Fruit fly (Drosophila melanogaster) whole organism, embryonic: ENCODE measurements around the gene tank.

Experiments used
- Ada2b ChIP-seq: fragments of 200-800 bp; sonication (Bioruptor generic); IDR thresholded peaks from 2 replicates; pipeline ENCODE4 v1.3.6; 2022; ENCODE audit warnings: missing biosample characterization, missing genetic modification characterization
- Asciz ChIP-seq: fragments of 200-800 bp; sonication (Bioruptor generic); optimal IDR thresholded peaks from 2 replicates; lab custom pipeline; 2017; ENCODE audit warnings: missing biosample characterization, mild to moderate bottlenecking, missing genetic modification characterization, missing genetic modification reagents
- B-H2 ChIP-seq: fragments of 200-800 bp; sonication (Bioruptor generic); optimal IDR thresholded peaks from 2 replicates; lab custom pipeline; 2018; ENCODE audit warnings: missing biosample characterization, mild to moderate bottlenecking, missing genetic modification characterization
- CG10543 ChIP-seq: fragments of 200-800 bp; sonication (Bioruptor generic); optimal IDR thresholded peaks from 3 replicates; lab custom pipeline; 2017; ENCODE audit warnings: missing biosample characterization, mild to moderate bottlenecking, missing genetic modification characterization, moderate library complexity
- CG10654 ChIP-seq: fragments of 200-800 bp; sonication (Bioruptor generic); optimal IDR thresholded peaks from 2 replicates; lab custom pipeline; 2016; ENCODE audit warnings: missing biosample characterization, missing genetic modification characterization
- CG11093 ChIP-seq: fragments of 200-800 bp; sonication (Bioruptor generic); IDR thresholded peaks from 3 replicates; pipeline ENCODE4 v1.3.6; 2022; ENCODE audit warnings: missing biosample characterization, missing genetic modification characterization
- CG11247 ChIP-seq: fragments of 200-800 bp; sonication (Bioruptor generic); IDR thresholded peaks from 2 replicates; pipeline ENCODE4 v1.3.6; 2022; ENCODE audit warnings: missing biosample characterization, missing genetic modification characterization
- CG13424 ChIP-seq: fragments of 200-800 bp; sonication (Bioruptor generic); optimal IDR thresholded peaks from 2 replicates; lab custom pipeline; 2019; ENCODE audit warnings: missing biosample characterization, mild to moderate bottlenecking, missing genetic modification characterization, moderate library complexity
- CG13624 ChIP-seq: fragments of 200-800 bp; sonication (Bioruptor generic); optimal IDR thresholded peaks from 2 replicates; lab custom pipeline; 2016; ENCODE audit warnings: missing biosample characterization, missing genetic modification characterization
- CG14710 ChIP-seq: fragments of 200-800 bp; sonication (Bioruptor generic); optimal IDR thresholded peaks from 3 replicates; lab custom pipeline; 2019; ENCODE audit warnings: missing biosample characterization, mild to moderate bottlenecking, missing genetic modification characterization, moderate library complexity
- CG1529 ChIP-seq: fragments of 200-800 bp; sonication (Bioruptor generic); optimal IDR thresholded peaks from 3 replicates; lab custom pipeline; 2018; ENCODE audit warnings: missing biosample characterization, missing genetic modification characterization
- CG16815 ChIP-seq: fragments of 200-800 bp; sonication (Bioruptor generic); optimal IDR thresholded peaks from 3 replicates; lab custom pipeline; 2017; ENCODE audit warnings: missing biosample characterization, mild to moderate bottlenecking, missing genetic modification characterization
- CG17385 ChIP-seq: fragments of 200-800 bp; sonication (Bioruptor generic); optimal IDR thresholded peaks from 3 replicates; lab custom pipeline; 2018; ENCODE audit warnings: missing biosample characterization, mild to moderate bottlenecking, missing genetic modification characterization
- CG1792 ChIP-seq: fragments of 200-800 bp; sonication (Bioruptor generic); optimal IDR thresholded peaks from 2 replicates; lab custom pipeline; 2016; ENCODE audit warnings: missing biosample characterization, missing genetic modification characterization
- CG18619 ChIP-seq: fragments of 200-800 bp; sonication (Bioruptor generic); optimal IDR thresholded peaks from 3 replicates; lab custom pipeline; 2017; ENCODE audit warnings: missing biosample characterization, mild to moderate bottlenecking, missing genetic modification characterization
- CG2712 ChIP-seq: fragments of 200-800 bp; optimal IDR thresholded peaks from 3 replicates; lab custom pipeline; 2019; ENCODE audit warnings: missing biosample characterization, mild to moderate bottlenecking, missing genetic modification characterization, moderate library complexity
- CG3163 ChIP-seq: fragments of 200-800 bp; sonication (Bioruptor generic); optimal IDR thresholded peaks from 3 replicates; lab custom pipeline; 2016; ENCODE audit warnings: missing biosample characterization, missing genetic modification characterization
- CG32772 ChIP-seq: fragments of 200-800 bp; sonication (Bioruptor generic); IDR thresholded peaks from 2 replicates; pipeline ENCODE4 v1.3.6; 2022; ENCODE audit warnings: missing biosample characterization, missing genetic modification characterization
- CG34422 ChIP-seq: fragments of 200-800 bp; sonication (Bioruptor generic); IDR thresholded peaks from 3 replicates; pipeline ENCODE4 v1.3.6; 2022; ENCODE audit warnings: missing biosample characterization, missing genetic modification characterization
- CG6689 ChIP-seq: fragments of 200-800 bp; sonication (Bioruptor generic); IDR thresholded peaks from 2 replicates; pipeline ENCODE4 v1.3.6; 2022; ENCODE audit warnings: missing biosample characterization, missing genetic modification characterization
- CG7357 ChIP-seq: fragments of 200-800 bp; sonication (Bioruptor generic); IDR thresholded peaks from 3 replicates; pipeline ENCODE4 v1.3.6; 2022; ENCODE audit warnings: missing biosample characterization, missing genetic modification characterization
- CG7556 ChIP-seq: fragments of 200-800 bp; sonication (Bioruptor generic); optimal IDR thresholded peaks from 2 replicates; lab custom pipeline; 2017; ENCODE audit warnings: missing biosample characterization, mild to moderate bottlenecking, missing genetic modification characterization
- CG8359 ChIP-seq: fragments of 200-800 bp; sonication (Bioruptor generic); optimal IDR thresholded peaks from 2 replicates; lab custom pipeline; 2017; ENCODE audit warnings: missing biosample characterization, mild to moderate bottlenecking, missing genetic modification characterization, borderline replicate concordance
- D19B ChIP-seq: fragments of 200-800 bp; sonication (Bioruptor generic); optimal IDR thresholded peaks from 2 replicates; lab custom pipeline; 2017; ENCODE audit warnings: missing biosample characterization, mild to moderate bottlenecking, missing genetic modification characterization
- Doc2 ChIP-seq: fragments of 200-800 bp; sonication (Bioruptor generic); IDR thresholded peaks from 2 replicates; pipeline ENCODE4 v1.3.6; 2022; ENCODE audit warnings: missing biosample characterization, missing genetic modification characterization
- Fer2 ChIP-seq: fragments of 200-800 bp; sonication (Bioruptor generic); optimal IDR thresholded peaks from 2 replicates; lab custom pipeline; 2018; ENCODE audit warnings: missing biosample characterization, mild to moderate bottlenecking, missing genetic modification characterization, moderate library complexity
- HHEX ChIP-seq: fragments of 200-800 bp; sonication (Bioruptor generic); optimal IDR thresholded peaks from 3 replicates; lab custom pipeline; 2017; ENCODE audit warnings: missing biosample characterization, mild to moderate bottlenecking, missing genetic modification characterization, missing genetic modification reagents
- HLH3B ChIP-seq: fragments of 200-800 bp; sonication (Bioruptor generic); IDR thresholded peaks from 2 replicates; pipeline ENCODE4 v1.3.6; 2022; ENCODE audit warnings: missing biosample characterization, missing genetic modification characterization
- Hand ChIP-seq: fragments of 200-800 bp; sonication (Bioruptor generic); optimal IDR thresholded peaks from 2 replicates; lab custom pipeline; 2017; ENCODE audit warnings: mild to moderate bottlenecking, missing biosample characterization, missing genetic modification reagents, missing genetic modification characterization
- MTF-1 ChIP-seq: fragments of 200-800 bp; sonication (Bioruptor generic); optimal IDR thresholded peaks from 2 replicates; lab custom pipeline; 2018; ENCODE audit warnings: missing biosample characterization, mild to moderate bottlenecking, missing genetic modification characterization, borderline replicate concordance
- Med ChIP-seq: fragments of 200-800 bp; sonication (Bioruptor generic); peaks from one replicate; lab custom pipeline; 2016; ENCODE audit warnings: missing biosample characterization, missing genetic modification characterization, mild to moderate bottlenecking, inconsistent platforms, moderate library complexity
- Nf-YA ChIP-seq: fragments of 200-800 bp; sonication (Bioruptor generic); IDR thresholded peaks from 2 replicates; pipeline ENCODE4 v1.3.6; 2022; ENCODE audit warnings: missing biosample characterization, missing genetic modification characterization
- Optix ChIP-seq: fragments of 200-800 bp; sonication (Bioruptor generic); IDR thresholded peaks from 3 replicates; pipeline ENCODE4 v1.3.6; 2022; ENCODE audit warnings: missing biosample characterization, missing genetic modification characterization
- Pdp1 ChIP-seq, 2 experiments: fragments of 200-800 bp; sonication (Bioruptor generic); optimal IDR thresholded peaks; 3 replicates each; lab custom pipeline; 2016; ENCODE audit warnings: missing biosample characterization in 2 of 2, missing genetic modification characterization in 2 of 2, mild to moderate bottlenecking in 1 of 2, moderate library complexity in 1 of 2
- Scr ChIP-seq: fragments of 200-800 bp; sonication (Bioruptor generic); IDR thresholded peaks from 2 replicates; pipeline ENCODE4 v1.3.6; 2022; ENCODE audit warnings: missing biosample characterization, missing genetic modification characterization; ENCODE audit not compliant: partially characterized antibody
- Sox102F ChIP-seq: fragments of 200-800 bp; sonication (Bioruptor generic); optimal IDR thresholded peaks from 2 replicates; lab custom pipeline; 2018; ENCODE audit warnings: missing biosample characterization, mild to moderate bottlenecking, missing genetic modification characterization, moderate library complexity
- Usf ChIP-seq: fragments of 200-800 bp; sonication (Bioruptor generic); optimal IDR thresholded peaks from 2 replicates; lab custom pipeline; 2017; ENCODE audit warnings: missing genotype, missing biosample characterization, missing genetic modification characterization
- ab ChIP-seq: fragments of 200-800 bp; sonication (Bioruptor generic); optimal IDR thresholded peaks from 2 replicates; lab custom pipeline; 2016; ENCODE audit warnings: missing biosample characterization, missing genetic modification characterization
- btn ChIP-seq: fragments of 200-800 bp; sonication (Bioruptor generic); optimal IDR thresholded peaks from 2 replicates; lab custom pipeline; 2016; ENCODE audit warnings: missing biosample characterization, missing genetic modification characterization
- cad ChIP-seq: fragments of >200 bp; optimal IDR thresholded peaks from 2 replicates; lab custom pipeline; 2017; ENCODE audit warnings: missing biosample characterization, missing genetic modification characterization
- crol ChIP-seq: fragments of 200-800 bp; sonication (Bioruptor generic); IDR thresholded peaks from 2 replicates; pipeline ENCODE4 v1.3.6; 2022; ENCODE audit warnings: missing biosample characterization, missing genetic modification characterization
- da ChIP-seq: fragments of 200-800 bp; sonication (Bioruptor generic); optimal IDR thresholded peaks from 2 replicates; lab custom pipeline; 2016; ENCODE audit warnings: missing biosample characterization, missing genetic modification characterization
- disco-r ChIP-seq: fragments of 200-800 bp; sonication (Bioruptor generic); optimal IDR thresholded peaks from 2 replicates; lab custom pipeline; 2016; ENCODE audit warnings: missing biosample characterization, missing genetic modification characterization
- eve ChIP-seq, 2 experiments: fragments of >200 bp; optimal IDR thresholded peaks; 2 replicates each; lab custom pipeline; 2017; ENCODE audit warnings: missing biosample characterization in 2 of 2, missing genetic modification characterization in 2 of 2
- fru ChIP-seq: fragments of >200 bp; optimal IDR thresholded peaks from 2 replicates; lab custom pipeline; 2017
- ind ChIP-seq: fragments of 200-800 bp; sonication (Bioruptor generic); optimal IDR thresholded peaks from 3 replicates; lab custom pipeline; 2016; ENCODE audit warnings: missing biosample characterization, missing genetic modification characterization
- lbe ChIP-seq: fragments of 200-800 bp; sonication (Bioruptor generic); optimal IDR thresholded peaks from 2 replicates; lab custom pipeline; 2016; ENCODE audit warnings: missing biosample characterization, mild to moderate bottlenecking, missing genetic modification characterization
- pho ChIP-seq: fragments of 200-800 bp; sonication (Bioruptor generic); optimal IDR thresholded peaks from 2 replicates; lab custom pipeline; 2016; ENCODE audit warnings: missing biosample characterization, missing genetic modification characterization
- rib ChIP-seq: fragments of 200-800 bp; sonication (Bioruptor generic); IDR thresholded peaks from 2 replicates; pipeline ENCODE4 v1.3.6; 2022; ENCODE audit warnings: missing biosample characterization, missing genetic modification characterization
- slbo ChIP-seq: fragments of 200-800 bp; sonication (Bioruptor generic); IDR thresholded peaks from 2 replicates; pipeline ENCODE4 v1.3.6; 2022; ENCODE audit warnings: missing biosample characterization, missing genetic modification characterization
- sr ChIP-seq: fragments of 200-800 bp; sonication (Bioruptor generic); IDR thresholded peaks from 3 replicates; pipeline ENCODE4 v1.3.6; 2022; ENCODE audit warnings: missing biosample characterization, missing genetic modification characterization
- trh ChIP-seq: fragments of 200-800 bp; sonication (Bioruptor generic); optimal IDR thresholded peaks from 2 replicates; lab custom pipeline; 2016; ENCODE audit warnings: missing biosample characterization, missing genetic modification characterization

The tank gene

dm6 chr2L:4821319-4821717 lies 16.5 kb downstream of the tank start (continued):
- TF ChIP-seq Usf (no peak), Optix (GFP tag; lab: Robert Waterston, UW) (peak; percentile 55; the same call in 1 of the 3 replicates), Asciz (GFP tag; lab: Kevin White, UChicago) (peak; percentile 57), CG16815 (GFP tag; lab: Kevin White, UChicago) (peak; percentile 42), HHEX (GFP tag; lab: Kevin White, UChicago) (peak; percentile 75), CG13624 (no peak), CG2712 (tag; lab: Kevin White, UChicago) (peak; percentile 71), rib (GFP tag; lab: Robert Waterston, UW) (peak; percentile 20; the same call in 1 of the 2 replicates), Fer2 (tag; lab: Kevin White, UChicago) (peak; percentile 31), cad (GFP tag; lab: Kevin White, UChicago) (no peak), slbo (GFP tag; lab: Robert Waterston, UW) (peak; percentile 70), D19B (peak; percentile 44), Med (peak; percentile 87), CG18619 (peak; percentile 61), CG34422 (GFP tag; lab: Robert Waterston, UW) (no peak; the same call in 2 of the 3 replicates), sr (no peak), crol (GFP tag; lab: Robert Waterston, UW) (no peak), HLH3B (GFP tag; lab: Robert Waterston, UW) (peak; percentile 31; the same call in 1 of the 2 replicates), Sox102F (GFP tag; lab: Kevin White, UChicago) (peak; percentile 44), pho (GFP tag; lab: Kevin White, UChicago) (peak; percentile 49), CG3163 (GFP tag; lab: Kevin White, UChicago) (no peak), trh (GFP tag; lab: Kevin White, UChicago) (no peak), CG6689 (peak; percentile 57), eve (GFP tag; optimal IDR thresholded peaks at IDR 0.05; lab: Kevin White, UChicago) (no peak), CG13424 (tag; lab: Kevin White, UChicago) (peak; percentile 73), MTF-1 (GFP tag; lab: Kevin White, UChicago) (no peak), CG17385 (GFP tag; lab: Kevin White, UChicago) (peak; percentile 64), Pdp1 (GFP tag; optimal IDR thresholded peaks at IDR 0.05; lab: Kevin White, UChicago) (peak; percentile 25 to 44), Scr (GFP tag; lab: Robert Waterston, UW) (no peak), CG10654 (GFP tag; lab: Kevin White, UChicago) (peak; percentile 20), fru (no peak), CG11093 (GFP tag; lab: Robert Waterston, UW) (0 out of 3 replicates have a peak, but pooled peaks have one; percentile 7), Ada2b (GFP tag; lab: Robert Waterston, UW) (peak; percentile 75), lbe (peak; percentile 50), CG1529 (GFP tag; lab: Kevin White, UChicago) (peak; percentile 39), CG1792 (GFP tag; lab: Kevin White, UChicago) (peak; percentile 39), ind (GFP tag; lab: Kevin White, UChicago) (peak; percentile 49), ab (no peak), CG32772 (GFP tag; lab: Robert Waterston, UW) (peak; percentile 55; the same call in 1 of the 2 replicates), CG10543 (GFP tag; lab: Kevin White, UChicago) (peak; percentile 19), disco-r (no peak), CG8359 (GFP tag; lab: Kevin White, UChicago) (peak; percentile 22), da (GFP tag; lab: Kevin White, UChicago) (no peak), CG11247 (GFP tag; lab: Robert Waterston, UW) (peak; percentile 72), Nf-YA (GFP tag; lab: Robert Waterston, UW) (no peak), CG14710 (tag; lab: Kevin White, UChicago) (peak; percentile 42), B-H2 (GFP tag; lab: Kevin White, UChicago) (peak; percentile 34), Hand (GFP tag; lab: Kevin White, UChicago) (peak; percentile 85), CG7556 (GFP tag; lab: Kevin White, UChicago) (peak; percentile 93), CG7357 (peak; percentile 45), Doc2 (GFP tag; lab: Robert Waterston, UW) (no peak), btn (GFP tag; lab: Kevin White, UChicago) (peak; percentile 5)
